Worm (Caenorhabditis elegans): ENCODE results near the gene C06E2.1.

C06E2.1 gene

DNA sequence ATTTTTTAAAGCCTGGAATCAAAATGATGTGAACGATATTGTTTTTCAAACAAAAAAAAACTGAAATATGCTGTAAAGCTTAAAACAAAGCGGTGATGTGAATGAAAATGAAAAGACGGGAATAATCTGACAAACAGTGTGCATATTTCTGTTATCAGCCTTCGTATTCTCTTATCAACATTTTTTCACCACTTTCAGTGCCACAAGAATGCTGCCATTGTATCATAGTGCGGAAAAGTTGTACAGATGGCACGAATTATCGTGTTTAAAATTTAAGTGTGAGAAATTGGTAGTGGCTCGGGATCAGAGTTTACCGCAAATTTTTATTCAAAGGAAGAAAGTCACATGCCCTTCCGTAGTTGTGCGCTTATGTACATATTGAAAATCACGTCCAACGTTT is 50.2 kb downstream of the C06E2.1 start, which contains the start of gene ifd-1 (continued):
- TF ChIP-seq dmd-6 (GFP tag; IDR thresholded peaks at IDR 0.05) (peak; percentile 51; the same call in 1 of the 2 replicates), zfp-3 (GFP tag; conservative IDR thresholded peaks at IDR 0.05) (no peak), nhr-11 (tag; optimal IDR thresholded peaks at IDR 0.05) (no peak), sdz-12 (GFP tag; optimal IDR thresholded peaks at IDR 0.05) (no peak), ceh-44 (GFP tag; IDR thresholded peaks at IDR 0.05) (no peak), jun-1 (tag; optimal IDR thresholded peaks at IDR 0.05) (no peak), nhr-111 (GFP tag; optimal IDR thresholded peaks at IDR 0.05) (no peak), nhr-25 (tag; optimal IDR thresholded peaks at IDR 0.05; ENCODE audit: borderline replicate concordance, insufficient read depth) (no peak), zip-11 (GFP tag; IDR thresholded peaks at IDR 0.05) (no peak), daf-8 (GFP tag; IDR thresholded peaks at IDR 0.05) (no peak), lin-29 (GFP tag; IDR thresholded peaks at IDR 0.05) (no peak), php-3 (GFP tag; IDR thresholded peaks at IDR 0.05) (peak; percentile 66; the same call in 1 of the 2 replicates), tra-1 (GFP tag; IDR thresholded peaks at IDR 0.05) (0 out of 2 replicates have a peak, but pooled peaks have one; percentile 38), F37D6.2 (tag; optimal IDR thresholded peaks at IDR 0.05) (no peak), Y48G9A.11 (GFP tag; IDR thresholded peaks at IDR 0.05) (no peak), nhr-76 (tag; optimal IDR thresholded peaks at IDR 0.05) (no peak), mep-1 (tag; optimal IDR thresholded peaks at IDR 0.05) (no peak), ceh-62 (tag; optimal IDR thresholded peaks at IDR 0.05) (no peak)

Measured in whole organism, L4 larva.